Worm (Caenorhabditis elegans): Measurements from ENCODE around the gene F38C2.7.

ce11 chrIV:16298851-16299250, 21.7 kb upstream of the F38C2.7 start, which contains the start of gene srz-72:
- no peak for TF ChIP-seq elt-2 (tag; optimal IDR thresholded peaks at IDR 0.05)
- TF ChIP-seq skn-1 (tag; optimal IDR thresholded peaks at IDR 0.05): no peak
- no peak for TF ChIP-seq nhr-237 (tag; optimal IDR thresholded peaks at IDR 0.05)
- no peak for TF ChIP-seq pha-4 (tag; optimal IDR thresholded peaks at IDR 0.05)
- no peak for TF ChIP-seq zag-1 (tag; optimal IDR thresholded peaks at IDR 0.05)
